Worm (Caenorhabditis elegans): Measurements from ENCODE around the gene F09C6.16.

F09C6.16 gene

ce11 chrV:16888788-16889325 lies 20.9 kb downstream of the F09C6.16 start, which contains the start of the genes ifas-2 and fbxa-44:
Gene ifas-2, minus strand, starts transcription at chrV:16888888.
Gene fbxa-44, plus strand, starts transcription at chrV:16889275.
- TF ChIP-seq cebp-1 (GFP tag; IDR thresholded peaks at IDR 0.05) (no peak), cebp-1 (tag; optimal IDR thresholded peaks at IDR 0.05) (no peak), aptf-2 (GFP tag; conservative IDR thresholded peaks at IDR 0.05) (no peak), zim-3 (tag; optimal IDR thresholded peaks at IDR 0.05) (no peak), F57A8.1 (GFP tag; optimal IDR thresholded peaks at IDR 0.05) (no peak), egl-18 (GFP tag; IDR thresholded peaks at IDR 0.05) (no peak), C06A6.2 (GFP tag; conservative IDR thresholded peaks at IDR 0.05) (no peak), let-526 (GFP tag; IDR thresholded peaks at IDR 0.05) (no peak), ceh-27 (GFP tag; optimal IDR thresholded peaks at IDR 0.05) (no peak), mcd-1 (GFP tag; IDR thresholded peaks at IDR 0.05) (no peak), let-607 (tag; optimal IDR thresholded peaks at IDR 0.05) (no peak), chd-7 (tag; optimal IDR thresholded peaks at IDR 0.05) (no peak), F23B12.7 (tag; optimal IDR thresholded peaks at IDR 0.05; ENCODE audit: insufficient read depth) (no peak), snpc-1.1 (tag; optimal IDR thresholded peaks at IDR 0.05; ENCODE audit: insufficient read depth) (no peak), attf-3 (GFP tag; conservative IDR thresholded peaks at IDR 0.05) (no peak), mxl-1 (tag; optimal IDR thresholded peaks at IDR 0.05) (no peak)

- TF ChIP-seq madf-3 (GFP tag; IDR thresholded peaks at IDR 0.05) (no peak), lin-26 (GFP tag; IDR thresholded peaks at IDR 0.05) (no peak), unc-130 (GFP tag; optimal IDR thresholded peaks at IDR 0.05) (no peak), B0035.1 (tag; optimal IDR thresholded peaks at IDR 0.05) (no peak), chd-7 (tag; optimal IDR thresholded peaks at IDR 0.05) (no peak), lag-1 (GFP tag; IDR thresholded peaks at IDR 0.05) (no peak), rcor-1 (GFP tag; IDR thresholded peaks at IDR 0.05) (no peak), ceh-100 (GFP tag; IDR thresholded peaks at IDR 0.05) (no peak), hmg-20 (GFP tag; IDR thresholded peaks at IDR 0.05) (no peak), F33H1.4 (GFP tag; IDR thresholded peaks at IDR 0.05) (no peak), nhr-90 (tag; optimal IDR thresholded peaks at IDR 0.05) (no peak), somi-1 (GFP tag; optimal IDR thresholded peaks at IDR 0.05) (no peak), hlh-12 (tag; optimal IDR thresholded peaks at IDR 0.05) (no peak), Y79H2A.3 (GFP tag; conservative IDR thresholded peaks at IDR 0.05) (no peak), F37B4.10 (GFP tag; IDR thresholded peaks at IDR 0.05) (no peak)
Measured at ce11 chrV:16884744-16885143, 25.0 kb downstream of the F09C6.16 start, which contains the start of gene F09C6.13. Gene F09C6.13, plus strand, starts transcription at chrV:16885044.

- TF ChIP-seq sdz-38 (tag; optimal IDR thresholded peaks at IDR 0.05), result no peak
- TF ChIP-seq mes-4 (tag; optimal IDR thresholded peaks at IDR 0.05), result no peak
- no peak for TF ChIP-seq hlh-26 (GFP tag; conservative IDR thresholded peaks at IDR 0.05)
- TF ChIP-seq ceh-40 (GFP tag; IDR thresholded peaks at IDR 0.05), result no peak
- no peak for TF ChIP-seq ceh-58 (GFP tag; IDR thresholded peaks at IDR 0.05)
- TF ChIP-seq chd-7 (tag; optimal IDR thresholded peaks at IDR 0.05), result no peak
- TF ChIP-seq lir-1 (GFP tag; conservative IDR thresholded peaks at IDR 0.05), result no peak
- TF ChIP-seq attf-3 (GFP tag; conservative IDR thresholded peaks at IDR 0.05), result no peak
- no peak for TF ChIP-seq hsf-1 (GFP tag; IDR thresholded peaks at IDR 0.05)
- no peak for TF ChIP-seq ztf-26 (tag; optimal IDR thresholded peaks at IDR 0.05)
- no peak for TF ChIP-seq madf-6 (GFP tag; IDR thresholded peaks at IDR 0.05)
- TF ChIP-seq snpc-1.1 (tag; optimal IDR thresholded peaks at IDR 0.05; ENCODE audit: insufficient read depth), result no peak
- TF ChIP-seq hmg-20 (GFP tag; IDR thresholded peaks at IDR 0.05), result no peak
- TF ChIP-seq F37B4.10 (GFP tag; IDR thresholded peaks at IDR 0.05), result no peak
Measured at ce11 chrV:16882260-16882918, 27.4 kb downstream of the F09C6.16 start, which contains the start of the genes F09C6.11 and F09C6.12. Gene F09C6.11, minus strand, starts transcription at chrV:16882310. Gene F09C6.12, plus strand, starts transcription at chrV:16882868.

Measured in whole organism, young adult.